Worm (Caenorhabditis elegans): ENCODE results near the gene T02H6.4.
A peak's percentile ranks its signal among the peaks of the same experiment; 100 is the strongest.

- TF ChIP-seq lsy-2 (tag; optimal IDR thresholded peaks at IDR 0.05) (peak; percentile 23), blmp-1 (tag; optimal IDR thresholded peaks at IDR 0.05) (no peak), elt-3 (tag; optimal IDR thresholded peaks at IDR 0.05) (no peak), snpc-4 (tag; optimal IDR thresholded peaks at IDR 0.05) (no peak), flh-1 (GFP tag; optimal IDR thresholded peaks at IDR 0.05) (no peak), bed-3 (GFP tag; optimal IDR thresholded peaks at IDR 0.05) (no peak), lin-13 (tag; optimal IDR thresholded peaks at IDR 0.05) (no peak), nhr-237 (tag; optimal IDR thresholded peaks at IDR 0.05) (no peak)
These were observed 40.1 kb downstream of the T02H6.4 start for ce11 chrII:729931-730330.

Data from whole organism, mixed stage, embryonic.